Fruit fly (Drosophila melanogaster): ENCODE data around the gene Gld.

Gld gene

dm6 chr3R:7241460-7241859, 24.0 kb downstream of the Gld start, which contains the start of gene CG14607:
Gene CG14607 (plus strand): TSS chr3R:7241760.
- no peak for TF ChIP-seq CG8478 (optimal IDR thresholded peaks at IDR 0.05)
- no peak for TF ChIP-seq CTCF (optimal IDR thresholded peaks at IDR 0.05)

- no peak for TF ChIP-seq CG8478 (optimal IDR thresholded peaks at IDR 0.05)
- TF ChIP-seq CTCF (optimal IDR thresholded peaks at IDR 0.05) = no peak
Observed at dm6 chr3R:7223972-7224464, 41.5 kb downstream of the Gld start, which contains the start of gene thw. Gene thw (plus strand): TSS chr3R:7224414.

- TF ChIP-seq CG8478 (optimal IDR thresholded peaks at IDR 0.05) (no peak), CTCF (optimal IDR thresholded peaks at IDR 0.05) (no peak)
Observed at dm6 chr3R:7219605-7220004, 45.9 kb downstream of the Gld start, which contains the start of gene CG14605. Gene CG14605 (minus strand): TSS chr3R:7219705.

- TF ChIP-seq CG8478 (optimal IDR thresholded peaks at IDR 0.05) (no peak), CTCF (optimal IDR thresholded peaks at IDR 0.05) (no peak)
Observed at dm6 chr3R:7216924-7217529, 48.5 kb downstream of the Gld start, which contains the start of gene CG14606. Gene CG14606 (minus strand): TSS chr3R:7217083.

dm6 chr3R:7208331-7208730, 57.2 kb downstream of the Gld start, which contains the start of gene CG1288:
Gene CG1288 (minus strand): TSS chr3R:7208431.
- TF ChIP-seq CG8478 (optimal IDR thresholded peaks at IDR 0.05) = no peak
- TF ChIP-seq CTCF (optimal IDR thresholded peaks at IDR 0.05) = no peak

All from S2 (cell line).